Fruit fly (Drosophila melanogaster) whole organism, embryonic: ENCODE results near the gene CG5346.
A peak's percentile ranks its signal among the peaks of the same experiment; 100 is the strongest.

Experiments used
- Ada2b ChIP-seq: fragments of 200-800 bp; sonication (Bioruptor generic); IDR thresholded peaks from 2 replicates; pipeline ENCODE4 v1.3.6; 2022; ENCODE audit warnings: missing biosample characterization, missing genetic modification characterization
- Bgb ChIP-seq: fragments of 200-800 bp; sonication (Bioruptor generic); IDR thresholded peaks from 2 replicates; pipeline ENCODE4 v1.3.6; 2022; ENCODE audit warnings: missing biosample characterization, missing genetic modification characterization; ENCODE audit not compliant: partially characterized antibody
- CG10979 ChIP-seq: fragments of 200-800 bp; sonication (Bioruptor generic); optimal IDR thresholded peaks from 2 replicates; lab custom pipeline; 2018; ENCODE audit warnings: missing biosample characterization, mild to moderate bottlenecking, missing genetic modification characterization, moderate library complexity
- CG11247 ChIP-seq: fragments of 200-800 bp; sonication (Bioruptor generic); IDR thresholded peaks from 2 replicates; pipeline ENCODE4 v1.3.6; 2022; ENCODE audit warnings: missing biosample characterization, missing genetic modification characterization
- CG11723 ChIP-seq: fragments of 200-800 bp; sonication (Bioruptor generic); optimal IDR thresholded peaks from 2 replicates; lab custom pipeline; 2017; ENCODE audit warnings: missing biosample characterization, mild to moderate bottlenecking, missing genetic modification characterization
- CG12155 ChIP-seq: fragments of 200-800 bp; sonication (Bioruptor generic); optimal IDR thresholded peaks from 3 replicates; lab custom pipeline; 2016; ENCODE audit warnings: missing biosample characterization, missing genetic modification characterization
- CG14860 ChIP-seq: fragments of 200-800 bp; sonication (Bioruptor generic); IDR thresholded peaks from 3 replicates; pipeline ENCODE4 v1.3.6; 2022; ENCODE audit warnings: missing biosample characterization, missing genetic modification characterization; ENCODE audit not compliant: partially characterized antibody
- CG15479 ChIP-seq: fragments of 200-800 bp; sonication (Bioruptor generic); optimal IDR thresholded peaks from 3 replicates; lab custom pipeline; 2019; ENCODE audit warnings: missing biosample characterization, mild to moderate bottlenecking, missing genetic modification characterization, moderate library complexity
- CG15696 ChIP-seq: fragments of 200-800 bp; sonication (Bioruptor generic); optimal IDR thresholded peaks from 2 replicates; lab custom pipeline; 2019; ENCODE audit warnings: missing biosample characterization, mild to moderate bottlenecking, missing genetic modification characterization, moderate library complexity
- CG1603 ChIP-seq: fragments of 200-800 bp; sonication (Bioruptor generic); optimal IDR thresholded peaks from 2 replicates; lab custom pipeline; 2019; ENCODE audit warnings: missing biosample characterization, mild to moderate bottlenecking, missing genetic modification characterization, moderate library complexity
- CG16863 ChIP-seq: fragments of 200-800 bp; sonication (Bioruptor generic); optimal IDR thresholded peaks from 3 replicates; lab custom pipeline; 2016; ENCODE audit warnings: missing biosample characterization, missing genetic modification characterization
- CG17612 ChIP-seq: fragments of 200-800 bp; sonication (Bioruptor generic); IDR thresholded peaks from 2 replicates; pipeline ENCODE4 v1.3.6; 2022; ENCODE audit warnings: missing biosample characterization, missing genetic modification characterization
- CG1792 ChIP-seq: fragments of 200-800 bp; sonication (Bioruptor generic); optimal IDR thresholded peaks from 2 replicates; lab custom pipeline; 2016; ENCODE audit warnings: missing biosample characterization, missing genetic modification characterization
- CG18599 ChIP-seq: fragments of 200-800 bp; sonication (Bioruptor generic); optimal IDR thresholded peaks from 3 replicates; lab custom pipeline; 2017; ENCODE audit warnings: missing biosample characterization, missing genetic modification characterization, mild to moderate bottlenecking, moderate library complexity, missing genetic modification reagents
- CG18619 ChIP-seq: fragments of 200-800 bp; sonication (Bioruptor generic); optimal IDR thresholded peaks from 3 replicates; lab custom pipeline; 2017; ENCODE audit warnings: missing biosample characterization, mild to moderate bottlenecking, missing genetic modification characterization
- CG2875 ChIP-seq: fragments of 200-800 bp; sonication (Bioruptor generic); optimal IDR thresholded peaks from 2 replicates; lab custom pipeline; 2017; ENCODE audit warnings: missing biosample characterization, mild to moderate bottlenecking, missing genetic modification characterization, missing genetic modification reagents
- CG3281 ChIP-seq: fragments of 200-800 bp; sonication (Bioruptor generic); optimal IDR thresholded peaks from 3 replicates; lab custom pipeline; 2017; ENCODE audit warnings: missing biosample characterization, mild to moderate bottlenecking, missing genetic modification characterization
- CG4617 ChIP-seq: fragments of 200-800 bp; sonication (Bioruptor generic); optimal IDR thresholded peaks from 3 replicates; lab custom pipeline; 2016; ENCODE audit warnings: missing biosample characterization, missing genetic modification characterization, borderline replicate concordance
- CG7357 ChIP-seq: fragments of 200-800 bp; sonication (Bioruptor generic); IDR thresholded peaks from 3 replicates; pipeline ENCODE4 v1.3.6; 2022; ENCODE audit warnings: missing biosample characterization, missing genetic modification characterization
- CG7372 ChIP-seq: fragments of 200-800 bp; sonication (Bioruptor generic); IDR thresholded peaks from 2 replicates; pipeline ENCODE4 v1.3.6; 2022; ENCODE audit warnings: missing biosample characterization, missing genetic modification characterization
- CG8359 ChIP-seq: fragments of 200-800 bp; sonication (Bioruptor generic); optimal IDR thresholded peaks from 2 replicates; lab custom pipeline; 2017; ENCODE audit warnings: missing biosample characterization, mild to moderate bottlenecking, missing genetic modification characterization, borderline replicate concordance
- CG8765 ChIP-seq: fragments of 200-800 bp; sonication (Bioruptor generic); IDR thresholded peaks from 2 replicates; pipeline ENCODE4 v1.3.6; 2022; ENCODE audit warnings: missing biosample characterization, missing genetic modification characterization
- GATAe ChIP-seq: fragments of 200-800 bp; sonication (Bioruptor generic); conservative IDR thresholded peaks from 2 replicates; pipeline ENCODE4 v1.3.6; 2022; ENCODE audit warnings: missing biosample characterization, missing genetic modification characterization
- H15 ChIP-seq: fragments of 200-800 bp; sonication (Bioruptor generic); IDR thresholded peaks from 3 replicates; pipeline ENCODE4 v1.3.6; 2022; ENCODE audit warnings: missing biosample characterization, missing genetic modification characterization
- HHEX ChIP-seq: fragments of 200-800 bp; sonication (Bioruptor generic); optimal IDR thresholded peaks from 3 replicates; lab custom pipeline; 2017; ENCODE audit warnings: missing biosample characterization, mild to moderate bottlenecking, missing genetic modification characterization, missing genetic modification reagents
- Hand ChIP-seq: fragments of 200-800 bp; sonication (Bioruptor generic); optimal IDR thresholded peaks from 2 replicates; lab custom pipeline; 2017; ENCODE audit warnings: mild to moderate bottlenecking, missing biosample characterization, missing genetic modification reagents, missing genetic modification characterization
- Rfx ChIP-seq: fragments of 200-800 bp; sonication (Bioruptor generic); IDR thresholded peaks from 2 replicates; pipeline ENCODE4 v1.3.6; 2022; ENCODE audit warnings: missing biosample characterization, missing genetic modification characterization
- Sin3A ChIP-seq: fragments of >200 bp; optimal IDR thresholded peaks from 2 replicates; lab custom pipeline; 2018
- YL-1 ChIP-seq: fragments of 200-800 bp; sonication (Bioruptor generic); optimal IDR thresholded peaks from 3 replicates; lab custom pipeline; 2017; ENCODE audit warnings: missing biosample characterization, mild to moderate bottlenecking, missing genetic modification characterization
- abd-A ChIP-seq: fragments of 200-800 bp; sonication (Bioruptor generic); optimal IDR thresholded peaks from 3 replicates; lab custom pipeline; 2019; ENCODE audit warnings: missing biosample characterization, mild to moderate bottlenecking, missing genetic modification characterization, moderate library complexity
- ash1 ChIP-seq: fragments of 200-800 bp; sonication (Bioruptor generic); optimal IDR thresholded peaks from 2 replicates; lab custom pipeline; 2018; ENCODE audit warnings: missing biosample characterization, mild to moderate bottlenecking, missing genetic modification characterization
- br ChIP-seq: fragments of >200 bp; optimal IDR thresholded peaks from 2 replicates; lab custom pipeline; 2017
- ci ChIP-seq: fragments of 200-800 bp; sonication (Bioruptor generic); IDR thresholded peaks from 3 replicates; pipeline ENCODE4 v1.3.6; 2022; ENCODE audit warnings: missing biosample characterization, missing genetic modification characterization
- da ChIP-seq: fragments of 200-800 bp; sonication (Bioruptor generic); optimal IDR thresholded peaks from 2 replicates; lab custom pipeline; 2016; ENCODE audit warnings: missing biosample characterization, missing genetic modification characterization
- dan ChIP-seq: fragments of 200-800 bp; sonication (Bioruptor generic); IDR thresholded peaks from 2 replicates; pipeline ENCODE4 v1.3.6; 2022; ENCODE audit warnings: missing biosample characterization, missing genetic modification characterization
- grau ChIP-seq: fragments of 200-800 bp; optimal IDR thresholded peaks from 3 replicates; lab custom pipeline; 2019; ENCODE audit warnings: missing biosample characterization, mild to moderate bottlenecking, missing genetic modification characterization, moderate library complexity
- kah ChIP-seq: fragments of 200-800 bp; sonication (Bioruptor generic); optimal IDR thresholded peaks from 2 replicates; lab custom pipeline; 2018; ENCODE audit warnings: missing biosample characterization, mild to moderate bottlenecking, missing genetic modification characterization
- mam ChIP-seq: fragments of 200-800 bp; sonication (Bioruptor generic); optimal IDR thresholded peaks from 3 replicates; lab custom pipeline; 2016; ENCODE audit warnings: missing biosample characterization, missing genetic modification characterization
- nerfin-1 ChIP-seq: fragments of 200-800 bp; sonication (Bioruptor generic); optimal IDR thresholded peaks from 3 replicates; lab custom pipeline; 2019; ENCODE audit warnings: missing biosample characterization, mild to moderate bottlenecking, missing genetic modification characterization, moderate library complexity
- pho ChIP-seq: fragments of 200-800 bp; sonication (Bioruptor generic); optimal IDR thresholded peaks from 2 replicates; lab custom pipeline; 2016; ENCODE audit warnings: missing biosample characterization, missing genetic modification characterization
- prd ChIP-seq, 3 experiments: fragments of >200 bp in 2 of 3; fragments of 200-800 bp in 1 of 3; sonication (Bioruptor generic) in 1 of 3; optimal IDR thresholded peaks in 2 of 3; IDR thresholded peaks in 1 of 3; 2 replicates in 2 of 3; 3 replicates in 1 of 3; pipeline versions ENCODE4 v1.3.6 to Lab custom; 2017 to 2022; ENCODE audit warnings: missing biosample characterization in 1 of 3, missing genetic modification characterization in 1 of 3
- pzg ChIP-seq: fragments of 200-800 bp; sonication (Bioruptor generic); optimal IDR thresholded peaks from 3 replicates; lab custom pipeline; 2018; ENCODE audit warnings: missing biosample characterization, mild to moderate bottlenecking, missing genetic modification characterization, moderate library complexity
- rib ChIP-seq: fragments of 200-800 bp; sonication (Bioruptor generic); IDR thresholded peaks from 2 replicates; pipeline ENCODE4 v1.3.6; 2022; ENCODE audit warnings: missing biosample characterization, missing genetic modification characterization
- sc ChIP-seq, 3 experiments: fragments of >200 bp in 2 of 3; fragments of 200-800 bp in 1 of 3; sonication (Bioruptor generic) in 1 of 3; optimal IDR thresholded peaks; 2 replicates in 2 of 3; 3 replicates in 1 of 3; lab custom pipeline; 2017; ENCODE audit warnings: mild to moderate bottlenecking in 1 of 3, missing biosample characterization in 1 of 3, missing genetic modification characterization in 1 of 3, missing genetic modification reagents in 1 of 3
- sd ChIP-seq: fragments of 200-800 bp; sonication (Bioruptor generic); optimal IDR thresholded peaks from 3 replicates; lab custom pipeline; 2018; ENCODE audit warnings: missing biosample characterization, mild to moderate bottlenecking, missing genetic modification characterization, moderate library complexity
- seq ChIP-seq: fragments of 200-800 bp; sonication (Bioruptor generic); IDR thresholded peaks from 2 replicates; pipeline ENCODE4 v1.3.6; 2022; ENCODE audit warnings: missing biosample characterization, missing genetic modification characterization
- slou ChIP-seq: fragments of 200-800 bp; sonication (Bioruptor generic); optimal IDR thresholded peaks from 3 replicates; lab custom pipeline; 2016; ENCODE audit warnings: missing biosample characterization, missing genetic modification characterization
- sna ChIP-seq: fragments of 200-800 bp; sonication (Bioruptor generic); IDR thresholded peaks from 2 replicates; pipeline ENCODE4 v1.3.6; 2022; ENCODE audit warnings: missing biosample characterization, missing genetic modification characterization; ENCODE audit not compliant: partially characterized antibody
- sob ChIP-seq: fragments of 200-800 bp; sonication (Bioruptor generic); IDR thresholded peaks from 2 replicates; pipeline ENCODE4 v1.3.6; 2022; ENCODE audit warnings: missing biosample characterization, missing genetic modification characterization
- zfh2 ChIP-seq: fragments of 200-800 bp; sonication (Bioruptor generic); optimal IDR thresholded peaks from 2 replicates; lab custom pipeline; 2016; ENCODE audit warnings: missing biosample characterization, missing genetic modification characterization

Gene CG5346

dm6 chr3R:22526353-22526907, 2.0 kb downstream of the CG5346 start (continued):
- TF ChIP-seq pzg (GFP tag; lab: Kevin White, UChicago) = no peak
- TF ChIP-seq CG15696 (tag; lab: Kevin White, UChicago) = no peak
- no peak for TF ChIP-seq CG7357 (GFP tag; lab: Robert Waterston, UW)
- TF ChIP-seq Rfx (GFP tag; lab: Robert Waterston, UW) = peak; percentile 53
- no peak for TF ChIP-seq CG3281
- no peak for TF ChIP-seq kah
- no peak for TF ChIP-seq seq
- no peak for TF ChIP-seq da (GFP tag; lab: Kevin White, UChicago)
- TF ChIP-seq sob (GFP tag; lab: Robert Waterston, UW) = no peak
- TF ChIP-seq CG11247 (GFP tag; lab: Robert Waterston, UW) = no peak
- TF ChIP-seq rib = no peak
- no peak for TF ChIP-seq Hand
- no peak for TF ChIP-seq sc (optimal IDR thresholded peaks at IDR 0.05; lab: Kevin White, UChicago)
- TF ChIP-seq sc (GFP tag; optimal IDR thresholded peaks at IDR 0.05; lab: Kevin White, UChicago) = no peak
- no peak for TF ChIP-seq HHEX (GFP tag; lab: Kevin White, UChicago)
- no peak for TF ChIP-seq dan (GFP tag; lab: Robert Waterston, UW)
- no peak for TF ChIP-seq CG15479 (GFP tag; lab: Kevin White, UChicago)
- TF ChIP-seq CG16863 (GFP tag; lab: Kevin White, UChicago) = peak; percentile 27
- peak; percentile 46 for TF ChIP-seq CG12155 (GFP tag; lab: Kevin White, UChicago)
- TF ChIP-seq prd (optimal IDR thresholded peaks at IDR 0.05; lab: Kevin White, UChicago) = no peak
- TF ChIP-seq prd (GFP tag; IDR thresholded peaks at IDR 0.05; lab: Robert Waterston, UW) = peak; percentile 34; the same call in 1 of the 3 replicates
- TF ChIP-seq H15 = no peak
- TF ChIP-seq nerfin-1 = no peak
- no peak for TF ChIP-seq CG2875
- peak; percentile 7; the same call in 1 of the 2 replicates for TF ChIP-seq CG7372 (GFP tag; lab: Robert Waterston, UW)
- TF ChIP-seq YL-1 (GFP tag; lab: Kevin White, UChicago) = no peak
- no peak for TF ChIP-seq pho
- TF ChIP-seq CG4617 = no peak
- TF ChIP-seq Bgb = no peak
- TF ChIP-seq CG8359 (GFP tag; lab: Kevin White, UChicago) = no peak
- TF ChIP-seq CG11723 (GFP tag; lab: Kevin White, UChicago) = no peak
- no peak for TF ChIP-seq GATAe (GFP tag; lab: Robert Waterston, UW)
- TF ChIP-seq br (lab: Kevin White, UChicago) = no peak
- TF ChIP-seq CG14860 (GFP tag; lab: Robert Waterston, UW) = no peak
- TF ChIP-seq CG10979 = peak; percentile 31
- TF ChIP-seq sd (tag; lab: Kevin White, UChicago) = no peak
- peak; percentile 13; the same call in 1 of the 2 replicates for TF ChIP-seq Ada2b (GFP tag; lab: Robert Waterston, UW)
- peak; percentile 2 for TF ChIP-seq slou
- TF ChIP-seq Sin3A (lab: Kevin White, UChicago) = no peak
- no peak for TF ChIP-seq zfh2 (GFP tag; lab: Kevin White, UChicago)
- peak; percentile 19 for TF ChIP-seq CG1603
- TF ChIP-seq ash1 (GFP tag; lab: Kevin White, UChicago) = no peak
- no peak for TF ChIP-seq CG18619 (GFP tag; lab: Kevin White, UChicago)
- TF ChIP-seq sna (GFP tag; lab: Robert Waterston, UW) = no peak
- TF ChIP-seq CG17612 = peak; percentile 13; the same call in 1 of the 2 replicates
- TF ChIP-seq abd-A = no peak
- no peak for TF ChIP-seq ci
- peak; percentile 41 for TF ChIP-seq mam (GFP tag; lab: Kevin White, UChicago)
- TF ChIP-seq CG8765 (GFP tag; lab: Robert Waterston, UW) = 0 out of 2 replicates have a peak, but pooled peaks have one; percentile 34
- no peak for TF ChIP-seq grau (tag; lab: Kevin White, UChicago)
- peak; percentile 32 for TF ChIP-seq CG1792 (GFP tag; lab: Kevin White, UChicago)
- TF ChIP-seq CG18599 = peak; percentile 37
